ENCODE assay signal across 5 worm cellular contexts in the genomic region with DNA sequence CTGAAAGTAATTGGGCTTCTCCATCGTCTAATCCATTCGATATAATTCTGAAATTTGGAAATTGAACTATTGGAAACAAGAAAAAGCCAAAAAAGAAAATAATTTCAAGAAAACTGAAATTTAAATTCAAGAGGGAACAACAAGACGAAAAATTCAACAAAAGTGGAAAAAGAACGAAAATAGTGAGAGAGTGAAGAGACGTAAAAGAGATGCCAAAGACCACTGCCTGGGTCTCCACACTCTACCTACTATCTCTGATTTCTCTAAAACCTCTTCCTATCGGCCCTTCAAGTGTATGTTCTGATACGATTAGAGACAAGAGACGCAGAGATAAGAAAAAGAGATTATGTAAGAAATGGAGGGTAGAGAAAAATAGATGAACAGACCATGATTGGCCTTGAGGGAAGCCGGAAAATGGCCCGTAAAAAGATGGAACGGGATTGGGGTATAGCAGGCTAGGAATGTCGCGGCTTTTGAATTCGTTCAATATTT.
TF ChIP-seq lines count a peak whose summit lies in the region.

A gene (minus strand): TSS at position 51 of the 492 bp plus-strand sequence.

TF ChIP-seq in whole organism, L1 larva, 84 proteins besides CTCF, POLR2A, EP300 and RAD21 (continues in another document):
- no peak for TF ChIP-seq sup-37 (GFP tag; optimal IDR thresholded peaks at IDR 0.05; lab: Kevin White, UChicago)
- peak; percentile 72 for TF ChIP-seq lir-3 (tag; optimal IDR thresholded peaks at IDR 0.05; lab: Kevin White, UChicago; ENCODE audit: poor library complexity)
- TF ChIP-seq fkh-10 (GFP tag; optimal IDR thresholded peaks at IDR 0.05; lab: Kevin White, UChicago) = peak; percentile 61
- peak; percentile 74 for TF ChIP-seq nhr-11 (tag; optimal IDR thresholded peaks at IDR 0.05; lab: Kevin White, UChicago)
- no peak for TF ChIP-seq nhr-28 (tag; optimal IDR thresholded peaks at IDR 0.05; lab: Kevin White, UChicago)
- peak; percentile 77 for TF ChIP-seq nhr-237 (tag; optimal IDR thresholded peaks at IDR 0.05; lab: Kevin White, UChicago)
- no peak for TF ChIP-seq lin-39 (tag; optimal IDR thresholded peaks at IDR 0.05; lab: Kevin White, UChicago)
- TF ChIP-seq ceh-82 (tag; optimal IDR thresholded peaks at IDR 0.05; lab: Kevin White, UChicago) = peak; percentile 57 to 89 (median 87)
- TF ChIP-seq mab-9 (GFP tag; IDR thresholded peaks at IDR 0.05; lab: Robert Waterston, UW) = no peak
- TF ChIP-seq hlh-4 (tag; optimal IDR thresholded peaks at IDR 0.05; lab: Kevin White, UChicago) = no peak
- TF ChIP-seq ceh-63 (GFP tag; optimal IDR thresholded peaks at IDR 0.05; lab: Kevin White, UChicago) = no peak
- peak; percentile 84 for TF ChIP-seq ama-1 (optimal IDR thresholded peaks at IDR 0.05; lab: Kevin White, UChicago)
- peak; percentile 40 for TF ChIP-seq F16B12.6 (tag; optimal IDR thresholded peaks at IDR 0.05; lab: Kevin White, UChicago)
- TF ChIP-seq zip-4 (GFP tag; optimal IDR thresholded peaks at IDR 0.05; lab: Kevin White, UChicago) = no peak
- TF ChIP-seq tbx-2 (tag; optimal IDR thresholded peaks at IDR 0.05; lab: Kevin White, UChicago) = peak; percentile 84
- peak; percentile 71 to 80 for TF ChIP-seq lin-35 (GFP tag; optimal IDR thresholded peaks at IDR 0.05; lab: Kevin White, UChicago)
- peak; percentile 71 for TF ChIP-seq nhr-77 (tag; optimal IDR thresholded peaks at IDR 0.05; lab: Kevin White, UChicago)

TF ChIP-seq in whole organism, L3 larva, 47 proteins besides CTCF, POLR2A, EP300 and RAD21 (continues in another document):
- TF ChIP-seq ama-1 (optimal IDR thresholded peaks at IDR 0.05; lab: Kevin White, UChicago) (peak; percentile 80), lsy-12 (tag; optimal IDR thresholded peaks at IDR 0.05; lab: Kevin White, UChicago) (peak; percentile 58), daf-12 (tag; optimal IDR thresholded peaks at IDR 0.05; lab: Kevin White, UChicago) (no peak), nhr-76 (tag; optimal IDR thresholded peaks at IDR 0.05; lab: Kevin White, UChicago) (no peak), nhr-23 (tag; optimal IDR thresholded peaks at IDR 0.05; lab: Kevin White, UChicago) (peak; percentile 93), nhr-25 (tag; optimal IDR thresholded peaks at IDR 0.05; lab: Kevin White, UChicago) (peak; percentile 96), pqm-1 (tag; optimal IDR thresholded peaks at IDR 0.05; lab: Kevin White, UChicago) (peak; percentile 77), eor-1 (tag; optimal IDR thresholded peaks at IDR 0.05; lab: Kevin White, UChicago) (peak in 1 of 2 experiments; percentile 45), nfya-1 (tag; optimal IDR thresholded peaks at IDR 0.05; lab: Kevin White, UChicago; ENCODE audit: insufficient read depth) (peak; percentile 94), hmg-11 (tag; optimal IDR thresholded peaks at IDR 0.05; lab: Kevin White, UChicago) (peak; percentile 86), nhr-11 (tag; optimal IDR thresholded peaks at IDR 0.05; lab: Kevin White, UChicago) (peak; percentile 6), mdl-1 (tag; optimal IDR thresholded peaks at IDR 0.05; lab: Kevin White, UChicago) (peak; percentile 66), unc-62 (GFP tag; optimal IDR thresholded peaks at IDR 0.05; lab: Kevin White, UChicago) (peak; percentile 32), elt-2 (tag; optimal IDR thresholded peaks at IDR 0.05; lab: Kevin White, UChicago) (peak; percentile 62), zag-1 (tag; optimal IDR thresholded peaks at IDR 0.05; lab: Kevin White, UChicago) (no peak), skn-1 (tag; optimal IDR thresholded peaks at IDR 0.05; lab: Kevin White, UChicago) (peak; percentile 63), egl-5 (tag; optimal IDR thresholded peaks at IDR 0.05; lab: Kevin White, UChicago) (peak; percentile 86)

TF ChIP-seq in whole organism, early embryonic, 17 proteins besides CTCF, POLR2A, EP300 and RAD21:
- TF ChIP-seq hmg-4 (GFP tag; optimal IDR thresholded peaks at IDR 0.05; lab: Kevin White, UChicago) (peak; percentile 25), ama-1 (optimal IDR thresholded peaks at IDR 0.05; lab: Kevin White, UChicago) (no peak), ceh-13 (GFP tag; optimal IDR thresholded peaks at IDR 0.05; lab: Kevin White, UChicago) (no peak), tbx-37 (GFP tag; conservative IDR thresholded peaks at IDR 0.05; lab: Robert Waterston, UW) (no peak), F13C5.2 (tag; optimal IDR thresholded peaks at IDR 0.05; lab: Kevin White, UChicago) (peak; percentile 32), hnd-1 (tag; optimal IDR thresholded peaks at IDR 0.05; lab: Kevin White, UChicago) (no peak)

TF ChIP-seq in whole organism, midembryonic, 9 proteins besides CTCF, POLR2A, EP300 and RAD21:
- TF ChIP-seq T22C8.4 (GFP tag; IDR thresholded peaks at IDR 0.05; lab: Robert Waterston, UW) (no peak), ztf-29 (GFP tag; IDR thresholded peaks at IDR 0.05; lab: Robert Waterston, UW) (peak; percentile 69; the same call in 1 of the 2 replicates), ztf-23 (GFP tag; IDR thresholded peaks at IDR 0.05; lab: Robert Waterston, UW) (peak; percentile 57; the same call in 1 of the 2 replicates), klf-2 (GFP tag; conservative IDR thresholded peaks at IDR 0.05; lab: Robert Waterston, UW) (no peak), ref-1 (GFP tag; conservative IDR thresholded peaks at IDR 0.05; lab: Robert Waterston, UW) (no peak), med-1 (GFP tag; optimal IDR thresholded peaks at IDR 0.05; lab: Kevin White, UChicago; ENCODE audit: insufficient read depth) (no peak), flt-1 (GFP tag; IDR thresholded peaks at IDR 0.05; lab: Robert Waterston, UW) (no peak), tab-1 (GFP tag; IDR thresholded peaks at IDR 0.05; lab: Robert Waterston, UW) (no peak), cog-1 (tag; optimal IDR thresholded peaks at IDR 0.05; lab: Kevin White, UChicago) (peak; percentile 47)

TF ChIP-seq in whole organism, young adult, 124 proteins besides CTCF, POLR2A, EP300 and RAD21 (continues in another document):
- TF ChIP-seq die-1 (tag; optimal IDR thresholded peaks at IDR 0.05; lab: Kevin White, UChicago) (peak; percentile 15), pbrm-1 (GFP tag; IDR thresholded peaks at IDR 0.05; lab: Robert Waterston, UW) (peak; percentile 42; the same call in 1 of the 2 replicates), nhr-179 (tag; optimal IDR thresholded peaks at IDR 0.05; lab: Kevin White, UChicago) (no peak), nhr-80 (tag; optimal IDR thresholded peaks at IDR 0.05; lab: Kevin White, UChicago) (peak; percentile 4), tbp1 (GFP tag; optimal IDR thresholded peaks at IDR 0.05; lab: Kevin White, UChicago) (peak; percentile 52), madf-3 (GFP tag; IDR thresholded peaks at IDR 0.05; lab: Robert Waterston, UW) (no peak), hrde-1 (tag; optimal IDR thresholded peaks at IDR 0.05; lab: Kevin White, UChicago; ENCODE audit: borderline replicate concordance) (no peak), B0336.3 (GFP tag; IDR thresholded peaks at IDR 0.05; lab: Robert Waterston, UW) (0 out of 2 replicates have a peak, but pooled peaks have one; percentile 38), Y79H2A.3 (GFP tag; conservative IDR thresholded peaks at IDR 0.05; lab: Robert Waterston, UW) (no peak), ceh-58 (GFP tag; IDR thresholded peaks at IDR 0.05; lab: Robert Waterston, UW) (no peak), C06A6.2 (GFP tag; conservative IDR thresholded peaks at IDR 0.05; lab: Robert Waterston, UW) (peak; percentile 65; the same call in 1 of the 2 replicates), madf-10 (tag; optimal IDR thresholded peaks at IDR 0.05; lab: Kevin White, UChicago) (peak; percentile 5), athp-1 (tag; optimal IDR thresholded peaks at IDR 0.05; lab: Kevin White, UChicago) (peak; percentile 13), snpc-3.4 (tag; optimal IDR thresholded peaks at IDR 0.05; lab: Kevin White, UChicago) (peak; percentile 64), ceh-27 (GFP tag; optimal IDR thresholded peaks at IDR 0.05; lab: Kevin White, UChicago) (peak; percentile 76), snpc-4 (GFP tag; optimal IDR thresholded peaks at IDR 0.05; lab: Kevin White, UChicago) (no peak), snpc-4 (tag; optimal IDR thresholded peaks at IDR 0.05; lab: Kevin White, UChicago) (peak in 2 of 4 experiments; percentile 56 to 69), let-607 (tag; optimal IDR thresholded peaks at IDR 0.05; lab: Kevin White, UChicago) (peak in 1 of 2 experiments; percentile 2), B0035.1 (tag; optimal IDR thresholded peaks at IDR 0.05; lab: Kevin White, UChicago) (no peak), unc-130 (GFP tag; optimal IDR thresholded peaks at IDR 0.05; lab: Kevin White, UChicago) (no peak), nfyb-1 (GFP tag; IDR thresholded peaks at IDR 0.05; lab: Robert Waterston, UW) (peak; percentile 57), gei-17 (GFP tag; optimal IDR thresholded peaks at IDR 0.05; lab: Kevin White, UChicago) (peak; percentile 32), chd-7 (tag; optimal IDR thresholded peaks at IDR 0.05; lab: Kevin White, UChicago) (peak; percentile 25), Y53G8AR.9 (GFP tag; conservative IDR thresholded peaks at IDR 0.05; lab: Robert Waterston, UW) (0 out of 2 replicates have a peak, but pooled peaks have one; percentile 48), mcd-1 (GFP tag; IDR thresholded peaks at IDR 0.05; lab: Robert Waterston, UW) (peak; percentile 43), ekl-4 (GFP tag; IDR thresholded peaks at IDR 0.05; lab: Robert Waterston, UW) (peak; percentile 69), atf-7 (tag; optimal IDR thresholded peaks at IDR 0.05; lab: Kevin White, UChicago) (peak; percentile 75), K12H6.12 (tag; optimal IDR thresholded peaks at IDR 0.05; lab: Kevin White, UChicago) (peak; percentile 63), K11D2.4 (GFP tag; IDR thresholded peaks at IDR 0.05; lab: Robert Waterston, UW) (peak; percentile 58; the same call in 1 of the 2 replicates), attf-5 (GFP tag; optimal IDR thresholded peaks at IDR 0.05; lab: Kevin White, UChicago) (peak; percentile 44), lin-40 (tag; optimal IDR thresholded peaks at IDR 0.05; lab: Kevin White, UChicago) (peak; percentile 84), lin-54 (GFP tag; optimal IDR thresholded peaks at IDR 0.05; lab: Kevin White, UChicago) (peak; percentile 55), ztf-26 (tag; optimal IDR thresholded peaks at IDR 0.05; lab: Kevin White, UChicago) (peak; percentile 59), Y67H2A.10 (GFP tag; conservative IDR thresholded peaks at IDR 0.05; lab: Robert Waterston, UW) (no peak), lin-35 (GFP tag; optimal IDR thresholded peaks at IDR 0.05; lab: Kevin White, UChicago) (peak in 1 of 3 experiments; percentile 71), ztf-6 (GFP tag; IDR thresholded peaks at IDR 0.05; lab: Robert Waterston, UW) (no peak), repo-1 (tag; optimal IDR thresholded peaks at IDR 0.05; lab: Kevin White, UChicago) (peak; percentile 4), T07F8.4 (tag; optimal IDR thresholded peaks at IDR 0.05; lab: Kevin White, UChicago) (no peak), ceh-40 (GFP tag; IDR thresholded peaks at IDR 0.05; lab: Robert Waterston, UW) (no peak)
